Fruit fly (Drosophila melanogaster): ENCODE measurements around the gene B4.

B4 gene

dm6 chr2L:13571791-13572451 is 22.8 kb upstream of the B4 start (continued):
- peak; percentile 60; the same call in 2 of the 3 replicates for TF ChIP-seq row (GFP tag; IDR thresholded peaks at IDR 0.05)
- no peak for TF ChIP-seq Ravus (GFP tag; IDR thresholded peaks at IDR 0.05)
- TF ChIP-seq lab (GFP tag; optimal IDR thresholded peaks at IDR 0.05): peak; percentile 4
- peak; percentile 54; the same call in 1 of the 2 replicates for TF ChIP-seq Drgx (GFP tag; IDR thresholded peaks at IDR 0.05)
- peak; percentile 3 for TF ChIP-seq unpg (GFP tag; optimal IDR thresholded peaks at IDR 0.05)
- TF ChIP-seq CG2678 (tag; optimal IDR thresholded peaks at IDR 0.05): peak; percentile 74
- TF ChIP-seq ewg (GFP tag; optimal IDR thresholded peaks at IDR 0.05): no peak
- TF ChIP-seq CG10321 (GFP tag; IDR thresholded peaks at IDR 0.05): peak; percentile 35; the same call in 1 of the 2 replicates
- TF ChIP-seq nmo (GFP tag; optimal IDR thresholded peaks at IDR 0.05): peak; percentile 34
- TF ChIP-seq Optix (GFP tag; IDR thresholded peaks at IDR 0.05): no peak
- no peak for TF ChIP-seq pan (optimal IDR thresholded peaks at IDR 0.05)
- peak in 1 of 2 experiments; percentile 20 for TF ChIP-seq pan (GFP tag; optimal IDR thresholded peaks at IDR 0.05 in 1 of 2, IDR thresholded peaks at IDR 0.05 in 1 of 2)
- peak; percentile 53 for TF ChIP-seq sqz (GFP tag; optimal IDR thresholded peaks at IDR 0.05)
- TF ChIP-seq Aef1 (GFP tag; IDR thresholded peaks at IDR 0.05): no peak
- 0 out of 3 replicates have a peak, but pooled peaks have one; percentile 11 for TF ChIP-seq B-H1 (GFP tag; IDR thresholded peaks at IDR 0.05)
- TF ChIP-seq ci (GFP tag; IDR thresholded peaks at IDR 0.05): peak; percentile 46; the same call in 1 of the 3 replicates
- peak; percentile 29 for TF ChIP-seq Sox102F (GFP tag; optimal IDR thresholded peaks at IDR 0.05)
- peak; percentile 53 for TF ChIP-seq Meics (GFP tag; optimal IDR thresholded peaks at IDR 0.05)
- TF ChIP-seq vvl (GFP tag; IDR thresholded peaks at IDR 0.05): peak; percentile 47
- TF ChIP-seq PHDP (tag; optimal IDR thresholded peaks at IDR 0.05): peak; percentile 14
- peak; percentile 30 for TF ChIP-seq tap (tag; optimal IDR thresholded peaks at IDR 0.05)
- no peak for TF ChIP-seq Hr3 (GFP tag; optimal IDR thresholded peaks at IDR 0.05)
- peak; percentile 39 for TF ChIP-seq Sox100B (GFP tag; optimal IDR thresholded peaks at IDR 0.05)
- TF ChIP-seq CG11695 (GFP tag; IDR thresholded peaks at IDR 0.05): 0 out of 3 replicates have a peak, but pooled peaks have one; percentile 20
- peak; percentile 41 for TF ChIP-seq Blimp-1 (GFP tag; optimal IDR thresholded peaks at IDR 0.05)
- no peak for TF ChIP-seq TFAM (GFP tag; optimal IDR thresholded peaks at IDR 0.05)
- peak; percentile 19; the same call in 1 of the 2 replicates for TF ChIP-seq E2f1 (GFP tag; IDR thresholded peaks at IDR 0.05)
- TF ChIP-seq gcm (GFP tag; optimal IDR thresholded peaks at IDR 0.05): no peak
- TF ChIP-seq CG17359 (tag; optimal IDR thresholded peaks at IDR 0.05): peak; percentile 46
- TF ChIP-seq CG11398 (GFP tag; optimal IDR thresholded peaks at IDR 0.05): no peak
- no peak for TF ChIP-seq CG3065 (GFP tag; optimal IDR thresholded peaks at IDR 0.05)
- TF ChIP-seq Elba2 (GFP tag; optimal IDR thresholded peaks at IDR 0.05): no peak
- TF ChIP-seq tna (GFP tag; IDR thresholded peaks at IDR 0.05; ENCODE audit: partially characterized antibody): no peak
- peak in 1 of 2 experiments; percentile 47 for TF ChIP-seq Hr51 (GFP tag; optimal IDR thresholded peaks at IDR 0.05)
- no peak for TF ChIP-seq CG10654 (GFP tag; optimal IDR thresholded peaks at IDR 0.05)
- TF ChIP-seq CG7556 (GFP tag; optimal IDR thresholded peaks at IDR 0.05): peak; percentile 41
- no peak for TF ChIP-seq Dip3 (GFP tag; optimal IDR thresholded peaks at IDR 0.05)
- peak; percentile 38 for TF ChIP-seq CG9727 (GFP tag; optimal IDR thresholded peaks at IDR 0.05)
- TF ChIP-seq Doc3 (GFP tag; IDR thresholded peaks at IDR 0.05; ENCODE audit: partially characterized antibody): no peak
- peak; percentile 5 for TF ChIP-seq Fer3 (tag; optimal IDR thresholded peaks at IDR 0.05)

Measured in whole organism, embryonic.